Fruit fly (Drosophila melanogaster) whole organism, adult: ENCODE measurements around the gene CG7724.

Source experiments
- CG12768 ChIP-seq: fragments of 200-800 bp; sonication (Bioruptor generic); optimal IDR thresholded peaks from 2 replicates; lab custom pipeline; 2017; ENCODE audit warnings: missing biosample characterization, missing genetic modification characterization, mild to moderate bottlenecking, moderate library complexity, missing genetic modification reagents
- CG5204 ChIP-seq: fragments of 200-800 bp; sonication (Bioruptor generic); optimal IDR thresholded peaks from 2 replicates; lab custom pipeline; 2016; ENCODE audit warnings: missing biosample characterization, missing genetic modification characterization
- Hr96 ChIP-seq: fragments of 200-800 bp; sonication (Bioruptor generic); optimal IDR thresholded peaks from 2 replicates; lab custom pipeline; 2016; ENCODE audit warnings: missing biosample characterization, missing genetic modification characterization
- cic ChIP-seq: fragments of 200-800 bp; sonication (Bioruptor generic); optimal IDR thresholded peaks from 2 replicates; lab custom pipeline; 2017; ENCODE audit warnings: missing biosample characterization, mild to moderate bottlenecking, missing genetic modification characterization, moderate library complexity
- toe ChIP-seq: fragments of 200-800 bp; sonication (Bioruptor generic); optimal IDR thresholded peaks from 2 replicates; lab custom pipeline; 2016; ENCODE audit warnings: missing biosample characterization, missing genetic modification characterization

dm6 chr3L:17024095-17024639, 31.2 kb upstream of the CG7724 start, which contains the start of gene Fit2:
- TF ChIP-seq toe (GFP tag; lab: Kevin White, UChicago) (no peak), CG12768 (GFP tag; lab: Kevin White, UChicago) (no peak), Hr96 (GFP tag; lab: Kevin White, UChicago) (no peak), CG5204 (GFP tag; lab: Kevin White, UChicago) (no peak), cic (GFP tag; lab: Kevin White, UChicago) (no peak)
